Fruit fly (Drosophila melanogaster): ENCODE results near the gene LKRSDH.

The LKRSDH gene

dm6 chr2L:7744739-7745138 lies 51.0 kb downstream of the LKRSDH start, which contains the start of gene CG7214:
CG7214 (minus strand) TSS chr2L:7744839.
- no peak for TF ChIP-seq woc (GFP tag; optimal IDR thresholded peaks at IDR 0.05)
- TF ChIP-seq Rel (GFP tag; optimal IDR thresholded peaks at IDR 0.05): no peak
- no peak for TF ChIP-seq Rel (tag; optimal IDR thresholded peaks at IDR 0.05)
- no peak for TF ChIP-seq CG9705 (GFP tag; optimal IDR thresholded peaks at IDR 0.05)
- no peak for TF ChIP-seq CG32264 (GFP tag; optimal IDR thresholded peaks at IDR 0.05)
- TF ChIP-seq br (GFP tag; optimal IDR thresholded peaks at IDR 0.05): no peak
- no peak for TF ChIP-seq Hr78 (GFP tag; optimal IDR thresholded peaks at IDR 0.05)
- no peak for TF ChIP-seq Hr83 (GFP tag; optimal IDR thresholded peaks at IDR 0.05; ENCODE audit: poor library complexity, severe bottlenecking)
- no peak for TF ChIP-seq rgr (GFP tag; optimal IDR thresholded peaks at IDR 0.05)
- TF ChIP-seq Mio (GFP tag; optimal IDR thresholded peaks at IDR 0.05): no peak
- TF ChIP-seq dl (GFP tag; optimal IDR thresholded peaks at IDR 0.05; ENCODE audit: insufficient read depth in 1 of 2, partially characterized antibody in 2 of 2): no peak
- TF ChIP-seq sv (GFP tag; optimal IDR thresholded peaks at IDR 0.05): no peak
- no peak for TF ChIP-seq dmrt93B (GFP tag; optimal IDR thresholded peaks at IDR 0.05)
- no peak for TF ChIP-seq OdsH (GFP tag; optimal IDR thresholded peaks at IDR 0.05)

- TF ChIP-seq Rel (GFP tag; optimal IDR thresholded peaks at IDR 0.05) (no peak), Rel (tag; optimal IDR thresholded peaks at IDR 0.05) (no peak), brk (GFP tag; optimal IDR thresholded peaks at IDR 0.05) (no peak), OdsH (GFP tag; optimal IDR thresholded peaks at IDR 0.05) (no peak)
These were observed 51.6 kb downstream of the LKRSDH start for dm6 chr2L:7744208-7744607.

dm6 chr2L:7741437-7741836 lies 54.3 kb downstream of the LKRSDH start, which contains the start of gene Acp1:
Acp1 (minus strand) TSS chr2L:7741537.
- TF ChIP-seq usp (GFP tag; optimal IDR thresholded peaks at IDR 0.05): no peak
- no peak for TF ChIP-seq fru (GFP tag; optimal IDR thresholded peaks at IDR 0.05)
- TF ChIP-seq Sp1 (GFP tag; optimal IDR thresholded peaks at IDR 0.05): no peak
- no peak for TF ChIP-seq CrebA (GFP tag; optimal IDR thresholded peaks at IDR 0.05; ENCODE audit: borderline replicate concordance)
- no peak for TF ChIP-seq tai (GFP tag; optimal IDR thresholded peaks at IDR 0.05)
- no peak for TF ChIP-seq foxo (GFP tag; optimal IDR thresholded peaks at IDR 0.05)
